Fruit fly (Drosophila melanogaster): Measurements from ENCODE around the gene CG13032.

dm6 chr3L:16666429-16667005, 7.2 kb upstream of the CG13032 start:
- TF ChIP-seq CG10348 (GFP tag; IDR thresholded peaks at IDR 0.05) (no peak), CG17806 (tag; optimal IDR thresholded peaks at IDR 0.05) (no peak), gl (tag; optimal IDR thresholded peaks at IDR 0.05) (no peak), CG32121 (GFP tag; IDR thresholded peaks at IDR 0.05) (no peak), rn (GFP tag; IDR thresholded peaks at IDR 0.05) (no peak), EcR (GFP tag; optimal IDR thresholded peaks at IDR 0.05) (no peak), CG34367 (tag; optimal IDR thresholded peaks at IDR 0.05) (no peak), CG9948 (tag; optimal IDR thresholded peaks at IDR 0.05) (no peak), Pif1A (GFP tag; optimal IDR thresholded peaks at IDR 0.05) (no peak), CG4496 (GFP tag; IDR thresholded peaks at IDR 0.05) (no peak)
